Worm (Caenorhabditis elegans) whole organism, young adult: Measurements from ENCODE around the gene srab-13.

Experiments
- B0035.1 ChIP-seq: sonication (generic microtip); optimal IDR thresholded peaks from 2 replicates; lab custom pipeline; 2016; ENCODE audit warnings: missing genetic modification characterization, mild to moderate bottlenecking, missing compliant biosample characterization, missing genotype, missing genetic modification reagents
- B0336.3 ChIP-seq: fragments of 200-800 bp; sonication (Bioruptor generic); IDR thresholded peaks from 2 replicates; pipeline ENCODE4 v1.3.6; 2022; ENCODE audit warnings: missing genetic modification characterization, missing compliant biosample characterization
- C17E4.6 ChIP-seq: fragments of 200-800 bp; sonication (Bioruptor generic); IDR thresholded peaks from 2 replicates; pipeline ENCODE4 v1.3.6; 2022; ENCODE audit warnings: missing genetic modification reagents, missing genetic modification characterization, missing compliant biosample characterization
- F10E7.11 ChIP-seq: sonication (generic microtip); optimal IDR thresholded peaks from 2 replicates; lab custom pipeline; 2017; ENCODE audit warnings: mild to moderate bottlenecking, missing genetic modification characterization, moderate library complexity, missing compliant biosample characterization
- F23B12.7 ChIP-seq: sonication (generic microtip); optimal IDR thresholded peaks from 2 replicates; lab custom pipeline; 2017; ENCODE audit warnings: missing genetic modification characterization, mild to moderate bottlenecking, missing compliant biosample characterization, antibody characterized with exemption, moderate library complexity; ENCODE audit not compliant: insufficient read depth
- F33H1.4 ChIP-seq: fragments of 200-800 bp; sonication (Bioruptor generic); IDR thresholded peaks from 2 replicates; pipeline ENCODE4 v1.3.6; 2022; ENCODE audit warnings: missing genetic modification reagents, missing genetic modification characterization, missing compliant biosample characterization
- F37B4.10 ChIP-seq: fragments of 200-800 bp; sonication (Bioruptor generic); IDR thresholded peaks from 2 replicates; pipeline ENCODE4 v1.3.6; 2022; ENCODE audit warnings: missing genetic modification characterization, missing compliant biosample characterization
- F55B11.4 ChIP-seq: sonication (generic microtip); optimal IDR thresholded peaks from 2 replicates; lab custom pipeline; 2016; ENCODE audit warnings: missing compliant biosample characterization, missing genetic modification characterization, borderline replicate concordance; ENCODE audit not compliant: insufficient read depth
- F57A8.1 ChIP-seq: fragments of 200-800 bp; sonication (Bioruptor generic); optimal IDR thresholded peaks from 2 replicates; lab custom pipeline; 2018; ENCODE audit warnings: mild to moderate bottlenecking, missing genetic modification characterization, moderate library complexity, missing compliant biosample characterization
- K11D2.4 ChIP-seq: fragments of 200-800 bp; sonication (Bioruptor generic); IDR thresholded peaks from 2 replicates; pipeline ENCODE4 v1.3.6; 2022; ENCODE audit warnings: missing genetic modification reagents, missing genetic modification characterization, missing compliant biosample characterization
- ama-1 ChIP-seq, 3 experiments: fragments of 150-350 bp in 1 of 3; sonication (generic microtip) in 2 of 3; optimal IDR thresholded peaks; 2 replicates each; lab custom pipeline; 2014 to 2018; ENCODE audit warnings: missing biosample characterization in 2 of 3, missing genetic modification characterization in 2 of 3, missing genetic modification reagents in 2 of 3
- attf-3 ChIP-seq: fragments of 200-800 bp; sonication (Bioruptor generic); conservative IDR thresholded peaks from 2 replicates; pipeline ENCODE4 v1.3.6; 2022; ENCODE audit warnings: missing genetic modification reagents, missing genetic modification characterization, missing compliant biosample characterization
- attf-5 ChIP-seq: fragments of 200-800 bp; sonication (Bioruptor generic); optimal IDR thresholded peaks from 2 replicates; lab custom pipeline; 2018; ENCODE audit warnings: mild to moderate bottlenecking, missing genetic modification characterization, missing compliant biosample characterization
- attf-6 ChIP-seq: fragments of 200-800 bp; sonication (Bioruptor generic); IDR thresholded peaks from 2 replicates; pipeline ENCODE4 v1.3.6; 2022; ENCODE audit warnings: missing genetic modification reagents, missing genetic modification characterization, missing compliant biosample characterization
- ccch-3 ChIP-seq: fragments of 200-800 bp; sonication (Bioruptor generic); optimal IDR thresholded peaks from 2 replicates; lab custom pipeline; 2018; ENCODE audit warnings: mild to moderate bottlenecking, missing genetic modification characterization, missing compliant biosample characterization
- dox-1 ChIP-seq: fragments of 200-800 bp; sonication (Bioruptor generic); IDR thresholded peaks from 2 replicates; pipeline ENCODE4 v1.3.6; 2022; ENCODE audit warnings: missing genetic modification reagents, missing genetic modification characterization, missing compliant biosample characterization
- dpff-1 ChIP-seq: sonication (generic microtip); optimal IDR thresholded peaks from 2 replicates; lab custom pipeline; 2017; ENCODE audit warnings: mild to moderate bottlenecking, missing genetic modification characterization, missing compliant biosample characterization
- egl-18 ChIP-seq: fragments of 200-800 bp; sonication (Bioruptor generic); IDR thresholded peaks from 2 replicates; pipeline ENCODE4 v1.3.6; 2022; ENCODE audit warnings: missing genetic modification reagents, missing genetic modification characterization, missing compliant biosample characterization
- ekl-4 ChIP-seq: fragments of 200-800 bp; sonication (Bioruptor generic); IDR thresholded peaks from 2 replicates; pipeline ENCODE4 v1.3.6; 2022; ENCODE audit warnings: missing genetic modification reagents, missing genetic modification characterization, missing compliant biosample characterization
- fkh-3 ChIP-seq: sonication (generic microtip); optimal IDR thresholded peaks from 2 replicates; lab custom pipeline; 2016; ENCODE audit warnings: mild to moderate bottlenecking, missing genetic modification characterization, missing compliant biosample characterization
- lag-1 ChIP-seq: fragments of 200-800 bp; sonication (Bioruptor generic); IDR thresholded peaks from 2 replicates; pipeline ENCODE4 v1.3.6; 2022; ENCODE audit warnings: missing genetic modification reagents, missing genetic modification characterization, missing compliant biosample characterization
- lin-26 ChIP-seq: fragments of 200-800 bp; sonication (Bioruptor generic); IDR thresholded peaks from 2 replicates; pipeline ENCODE4 v1.3.6; 2022; ENCODE audit warnings: missing genetic modification reagents, missing genetic modification characterization, missing compliant biosample characterization
- lin-35 ChIP-seq, 3 experiments: fragments of 150-350 bp in 2 of 3; sonication (generic microtip) in 1 of 3; optimal IDR thresholded peaks; 2 replicates each; lab custom pipeline; 2014 to 2018; ENCODE audit warnings: missing biosample characterization in 3 of 3, missing genetic modification characterization in 3 of 3, missing genetic modification reagents in 3 of 3
- lin-54 ChIP-seq: fragments of 200-800 bp; sonication (Bioruptor generic); optimal IDR thresholded peaks from 2 replicates; lab custom pipeline; 2018; ENCODE audit warnings: mild to moderate bottlenecking, missing genetic modification characterization, missing compliant biosample characterization
- lir-1 ChIP-seq: fragments of 200-800 bp; sonication (Bioruptor generic); conservative IDR thresholded peaks from 2 replicates; pipeline ENCODE4 v1.3.6; 2022; ENCODE audit warnings: missing genetic modification reagents, missing genetic modification characterization, missing compliant biosample characterization
- madf-10 ChIP-seq: sonication (generic microtip); optimal IDR thresholded peaks from 2 replicates; lab custom pipeline; 2016; ENCODE audit warnings: mild to moderate bottlenecking, missing genetic modification characterization, missing compliant biosample characterization
- madf-3 ChIP-seq: fragments of 200-800 bp; sonication (Bioruptor generic); IDR thresholded peaks from 2 replicates; pipeline ENCODE4 v1.3.6; 2022; ENCODE audit warnings: missing genetic modification reagents, missing genetic modification characterization, missing compliant biosample characterization
- madf-6 ChIP-seq: fragments of 200-800 bp; sonication (Bioruptor generic); IDR thresholded peaks from 2 replicates; pipeline ENCODE4 v1.3.6; 2022; ENCODE audit warnings: missing genetic modification reagents, missing genetic modification characterization, missing compliant biosample characterization
- mes-4 ChIP-seq: sonication (generic microtip); optimal IDR thresholded peaks from 2 replicates; lab custom pipeline; 2016; ENCODE audit warnings: missing genotype, missing genetic modification characterization, missing compliant biosample characterization
- mxl-1 ChIP-seq: sonication (generic microtip); optimal IDR thresholded peaks from 2 replicates; lab custom pipeline; 2016; ENCODE audit warnings: missing genetic modification characterization, missing compliant biosample characterization
- rcor-1 ChIP-seq: fragments of 200-800 bp; sonication (Bioruptor generic); IDR thresholded peaks from 2 replicates; pipeline ENCODE4 v1.3.6; 2022; ENCODE audit warnings: missing genetic modification reagents, missing genetic modification characterization, missing compliant biosample characterization
- rpc-1 ChIP-seq, 2 experiments: fragments of 150-350 bp in 1 of 2; sonication (generic microtip) in 1 of 2; optimal IDR thresholded peaks; 2 replicates each; lab custom pipeline; 2014 to 2018; ENCODE audit warnings: missing biosample characterization in 1 of 2, missing genetic modification characterization in 1 of 2, missing genetic modification reagents in 1 of 2, missing genotype in 1 of 2
- sea-2 ChIP-seq: fragments of 200-800 bp; sonication (Bioruptor generic); IDR thresholded peaks from 2 replicates; pipeline ENCODE4 v1.3.6; 2022; ENCODE audit warnings: missing genetic modification characterization, missing compliant biosample characterization
- snpc-1.3 ChIP-seq: sonication (generic microtip); optimal IDR thresholded peaks from 2 replicates; lab custom pipeline; 2017; ENCODE audit warnings: missing genetic modification characterization, mild to moderate bottlenecking, missing compliant biosample characterization, antibody characterized with exemption, moderate library complexity, missing genotype, missing genetic modification reagents; ENCODE audit not compliant: insufficient read depth
- snpc-3.4 ChIP-seq: sonication (generic microtip); optimal IDR thresholded peaks from 2 replicates; lab custom pipeline; 2017; ENCODE audit warnings: missing genetic modification characterization, mild to moderate bottlenecking, missing compliant biosample characterization, antibody characterized with exemption, moderate library complexity, missing genotype, missing genetic modification reagents
- somi-1 ChIP-seq: fragments of 200-800 bp; sonication (Bioruptor generic); optimal IDR thresholded peaks from 2 replicates; lab custom pipeline; 2018; ENCODE audit warnings: mild to moderate bottlenecking, missing genetic modification characterization, missing compliant biosample characterization
- tbp1 ChIP-seq: fragments of 200-800 bp; sonication (Bioruptor generic); optimal IDR thresholded peaks from 2 replicates; lab custom pipeline; 2018; ENCODE audit warnings: mild to moderate bottlenecking, missing genetic modification characterization, missing compliant biosample characterization
- unc-130 ChIP-seq: sonication (generic microtip); optimal IDR thresholded peaks from 2 replicates; lab custom pipeline; 2016; ENCODE audit warnings: missing genetic modification reagents, missing genetic modification characterization, missing compliant biosample characterization
- unc-62 ChIP-seq: fragments of 150-350 bp; optimal IDR thresholded peaks from 2 replicates; lab custom pipeline; 2014; ENCODE audit warnings: missing biosample characterization, missing genetic modification reagents, missing genetic modification characterization
- zfh-2 ChIP-seq: fragments of 200-800 bp; sonication (Bioruptor generic); conservative IDR thresholded peaks from 2 replicates; pipeline ENCODE4 v1.3.6; 2022; ENCODE audit warnings: missing genetic modification reagents, missing genetic modification characterization, missing compliant biosample characterization

srab-13 gene

ce11 chrV:2027787-2028186, at the start of gene srab-13:
TSS of gene srab-13 (minus strand) at chrV:2027887.
- TF ChIP-seq unc-130 (no peak), F55B11.4 (no peak), rpc-1 (optimal IDR thresholded peaks at IDR 0.05; lab: Kevin White, UChicago) (no peak), rpc-1 (tag; optimal IDR thresholded peaks at IDR 0.05; lab: Kevin White, UChicago) (no peak)

- peak; percentile 36 for TF ChIP-seq somi-1 (GFP tag; lab: Kevin White, UChicago)
- peak; percentile 44; the same call in 1 of the 2 replicates for TF ChIP-seq zfh-2 (GFP tag; lab: Robert Waterston, UW)
- no peak for TF ChIP-seq mes-4 (tag; lab: Kevin White, UChicago)
- TF ChIP-seq lag-1 (GFP tag; lab: Robert Waterston, UW): no peak
- no peak for TF ChIP-seq F23B12.7 (tag; lab: Kevin White, UChicago)
Observed at ce11 chrV:2076043-2076442, 48.4 kb upstream of the srab-13 start.

ce11 chrV:2072807-2073206, 45.1 kb upstream of the srab-13 start, which contains the start of gene Y40B10A.9:
TSS of gene Y40B10A.9 (minus strand) at chrV:2072907.
- TF ChIP-seq B0336.3 (no peak), F10E7.11 (tag; lab: Kevin White, UChicago) (no peak), attf-3 (GFP tag; lab: Robert Waterston, UW) (no peak), B0035.1 (tag; lab: Kevin White, UChicago) (no peak), ccch-3 (GFP tag; lab: Kevin White, UChicago) (no peak), egl-18 (GFP tag; lab: Robert Waterston, UW) (no peak), C17E4.6 (GFP tag; lab: Robert Waterston, UW) (no peak), unc-130 (no peak), attf-5 (GFP tag; lab: Kevin White, UChicago) (no peak), madf-10 (no peak), unc-62 (GFP tag; lab: Kevin White, UChicago) (no peak), snpc-3.4 (tag; lab: Kevin White, UChicago) (no peak), sea-2 (GFP tag; lab: Robert Waterston, UW) (no peak)

ce11 chrV:2068728-2069443, 41.2 kb upstream of the srab-13 start:
- TF ChIP-seq fkh-3 (tag; lab: Kevin White, UChicago): no peak
- peak; percentile 62 for TF ChIP-seq zfh-2 (GFP tag; lab: Robert Waterston, UW)
- no peak for TF ChIP-seq ama-1 (optimal IDR thresholded peaks at IDR 0.05; lab: Kevin White, UChicago)
- no peak for TF ChIP-seq ama-1 (GFP tag; optimal IDR thresholded peaks at IDR 0.05; lab: Kevin White, UChicago)
- no peak for TF ChIP-seq lag-1 (GFP tag; lab: Robert Waterston, UW)
- TF ChIP-seq F55B11.4: no peak
- 0 out of 2 replicates have a peak, but pooled peaks have one; percentile 7 for TF ChIP-seq F33H1.4 (GFP tag; lab: Robert Waterston, UW)
- TF ChIP-seq F57A8.1 (GFP tag; lab: Kevin White, UChicago): no peak
- no peak for TF ChIP-seq F37B4.10 (GFP tag; lab: Robert Waterston, UW)
- TF ChIP-seq snpc-1.3: peak; percentile 28
- TF ChIP-seq unc-130: no peak
- peak; percentile 58 for TF ChIP-seq ekl-4 (GFP tag; lab: Robert Waterston, UW)
- TF ChIP-seq lin-35 (GFP tag; optimal IDR thresholded peaks at IDR 0.05; lab: Kevin White, UChicago): no peak
- no peak for TF ChIP-seq madf-10
- peak; percentile 8 for TF ChIP-seq tbp1
- TF ChIP-seq lin-26 (GFP tag; lab: Robert Waterston, UW): peak; percentile 7; the same call in 1 of the 2 replicates
- peak; percentile 32; the same call in 1 of the 2 replicates for TF ChIP-seq dox-1 (GFP tag; lab: Robert Waterston, UW)
- TF ChIP-seq rcor-1: no peak
- peak; percentile 50 for TF ChIP-seq madf-6
- no peak for TF ChIP-seq lir-1 (GFP tag; lab: Robert Waterston, UW)
- TF ChIP-seq dpff-1 (tag; lab: Kevin White, UChicago): no peak
- TF ChIP-seq K11D2.4: no peak
- peak; percentile 8 for TF ChIP-seq mxl-1
- 0 out of 2 replicates have a peak, but pooled peaks have one; percentile 40 for TF ChIP-seq attf-6 (GFP tag; lab: Robert Waterston, UW)
- peak; percentile 52; the same call in 1 of the 2 replicates for TF ChIP-seq madf-3 (GFP tag; lab: Robert Waterston, UW)
- no peak for TF ChIP-seq lin-54
- peak; percentile 13 for TF ChIP-seq snpc-3.4 (tag; lab: Kevin White, UChicago)
- no peak for TF ChIP-seq attf-3 (GFP tag; lab: Robert Waterston, UW)
